Fruit fly (Drosophila melanogaster) whole organism, wandering third instar larva: ENCODE data around the gene gzl.

Experiments used
- GATAd ChIP-seq: sonication (Bioruptor generic); optimal IDR thresholded peaks from 2 replicates; lab custom pipeline; 2016; ENCODE audit warnings: missing biosample characterization, missing genetic modification characterization
- sv ChIP-seq: fragments of 200-800 bp; sonication (Bioruptor generic); optimal IDR thresholded peaks from 3 replicates; lab custom pipeline; 2016; ENCODE audit warnings: missing biosample characterization, missing genetic modification characterization
- tai ChIP-seq: sonication (Bioruptor generic); optimal IDR thresholded peaks from 2 replicates; lab custom pipeline; 2016; ENCODE audit warnings: missing biosample characterization, missing genetic modification characterization

DNA sequence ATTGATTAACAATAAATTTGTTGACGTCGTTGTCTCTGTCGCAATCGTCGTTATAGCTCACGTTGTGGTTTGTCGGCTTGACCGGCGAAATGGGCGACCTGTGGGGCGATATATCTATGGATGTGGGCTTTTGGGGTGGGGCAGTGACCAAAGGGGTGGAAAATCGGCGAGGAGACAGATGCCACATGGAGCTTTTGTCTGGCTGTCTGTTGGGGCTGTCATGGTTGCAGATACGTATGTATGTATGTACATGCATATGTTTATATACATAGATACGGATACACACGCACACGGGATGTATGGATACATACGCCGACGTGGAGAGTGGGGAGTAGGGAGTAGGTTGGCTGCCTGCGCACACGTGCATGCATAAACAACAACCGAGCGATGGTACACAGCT lies 52.5 kb downstream of the gzl start:
- TF ChIP-seq tai (GFP tag; lab: Kevin White, UChicago) (no peak), sv (no peak), GATAd (GFP tag; lab: Kevin White, UChicago) (no peak)
